Worm (Caenorhabditis elegans): ENCODE results near the gene R08A2.1.

The R08A2.1 gene

DNA sequence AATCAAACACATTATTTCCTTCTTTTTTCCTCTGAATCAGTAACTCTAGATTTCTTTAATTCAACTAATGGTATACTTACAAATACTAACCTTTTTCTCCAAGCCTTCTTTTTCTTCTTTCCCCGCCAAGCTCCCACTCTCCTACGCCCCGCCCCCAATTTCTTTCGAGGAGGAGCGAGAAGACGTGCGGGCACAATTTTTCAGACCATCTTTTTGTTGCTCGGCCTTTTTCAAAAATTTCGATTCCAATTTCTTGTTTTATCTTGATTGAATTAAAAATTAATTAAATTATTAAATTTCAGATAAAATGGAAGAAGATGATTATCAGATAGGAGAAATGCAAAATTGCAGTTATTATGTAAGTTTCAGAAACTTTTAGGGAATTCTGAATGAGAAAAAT lies 39.4 kb downstream of the R08A2.1 start, which contains the start of gene C47E8.3:
Gene C47E8.3 (plus strand): TSS at position 301 of the 400 bp plus-strand sequence.
- TF ChIP-seq mdl-1 (tag; optimal IDR thresholded peaks at IDR 0.05) (no peak), Y55F3AM.14 (GFP tag; optimal IDR thresholded peaks at IDR 0.05) (no peak), ama-1 (optimal IDR thresholded peaks at IDR 0.05) (no peak), fos-1 (tag; optimal IDR thresholded peaks at IDR 0.05) (no peak), mbf-1 (tag; optimal IDR thresholded peaks at IDR 0.05) (no peak), unc-39 (tag; optimal IDR thresholded peaks at IDR 0.05) (no peak), zag-1 (tag; optimal IDR thresholded peaks at IDR 0.05) (no peak), ztf-11 (tag; optimal IDR thresholded peaks at IDR 0.05) (no peak), alr-1 (tag; optimal IDR thresholded peaks at IDR 0.05) (no peak), crh-2 (tag; optimal IDR thresholded peaks at IDR 0.05) (no peak), ztf-1 (GFP tag; conservative IDR thresholded peaks at IDR 0.05) (no peak)

DNA sequence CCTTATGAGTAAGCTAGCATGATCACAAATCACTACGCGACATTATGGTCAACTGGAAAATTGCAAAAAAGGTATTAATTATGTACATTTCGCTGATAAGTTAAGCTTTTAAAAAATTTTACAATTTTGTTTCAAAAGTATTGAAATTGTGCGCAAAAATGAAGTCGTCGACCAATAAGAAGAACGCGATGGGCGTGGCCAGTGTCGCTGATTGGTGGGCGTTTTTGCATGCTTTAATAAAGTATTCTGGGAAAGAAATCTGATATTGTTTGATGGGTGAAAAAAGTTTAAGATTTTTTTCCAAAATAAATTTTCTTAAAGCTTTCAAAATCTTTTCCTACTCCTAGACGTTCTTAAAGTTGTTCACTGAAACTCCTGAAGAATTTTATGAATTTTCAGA lies 41.1 kb downstream of the R08A2.1 start:
- TF ChIP-seq nhr-77 (tag; optimal IDR thresholded peaks at IDR 0.05) = no peak
